Worm (Caenorhabditis elegans) whole organism, L4 larva: ENCODE measurements around the gene str-139.

Source experiments
- F10B5.3 ChIP-seq: sonication (generic microtip); optimal IDR thresholded peaks from 2 replicates; lab custom pipeline; 2016; ENCODE audit warnings: mild to moderate bottlenecking, missing genetic modification characterization, missing compliant biosample characterization
- F26F4.8 ChIP-seq: fragments of 200-800 bp; sonication (Bioruptor generic); conservative IDR thresholded peaks from 2 replicates; pipeline ENCODE4 v1.3.6; 2022; ENCODE audit warnings: missing genetic modification characterization, missing compliant biosample characterization
- T20F7.1 ChIP-seq: fragments of 200-800 bp; sonication (Bioruptor generic); optimal IDR thresholded peaks from 2 replicates; lab custom pipeline; 2018; ENCODE audit warnings: mild to moderate bottlenecking, missing genetic modification characterization, missing compliant biosample characterization
- T26A8.4 ChIP-seq: fragments of 200-800 bp; sonication (Bioruptor generic); IDR thresholded peaks from 2 replicates; pipeline ENCODE4 v1.3.6; 2022; ENCODE audit warnings: missing genetic modification characterization, missing compliant biosample characterization
- Y5F2A.4 ChIP-seq: fragments of 200-800 bp; sonication (Bioruptor generic); optimal IDR thresholded peaks from 2 replicates; lab custom pipeline; 2018; ENCODE audit warnings: mild to moderate bottlenecking, missing genetic modification characterization, missing compliant biosample characterization
- ama-1 ChIP-seq: fragments of 150-350 bp; optimal IDR thresholded peaks from 2 replicates; lab custom pipeline; 2014; ENCODE audit warnings: inconsistent platforms, mixed read lengths
- ceh-62 ChIP-seq: sonication (generic microtip); optimal IDR thresholded peaks from 2 replicates; lab custom pipeline; 2017; ENCODE audit warnings: missing biosample characterization, missing genetic modification characterization
- ces-1 ChIP-seq: fragments of 150-350 bp; sonication (generic microtip); optimal IDR thresholded peaks from 4 replicates; lab custom pipeline; 2014; ENCODE audit warnings: missing biosample characterization, missing genetic modification reagents, missing genetic modification characterization
- daf-8 ChIP-seq: fragments of 200-800 bp; sonication (Bioruptor generic); IDR thresholded peaks from 2 replicates; pipeline ENCODE4 v1.3.6; 2022; ENCODE audit warnings: missing genetic modification characterization, missing compliant biosample characterization
- fos-1 ChIP-seq: fragments of 150-350 bp; optimal IDR thresholded peaks from 2 replicates; lab custom pipeline; 2014; ENCODE audit warnings: missing biosample characterization, missing genetic modification characterization
- hlh-30 ChIP-seq: sonication (generic microtip); optimal IDR thresholded peaks from 2 replicates; lab custom pipeline; 2017; ENCODE audit warnings: antibody characterized with exemption, mild to moderate bottlenecking, missing genetic modification characterization, missing compliant biosample characterization; ENCODE audit not compliant: insufficient read depth
- lin-1 ChIP-seq: fragments of 200-800 bp; sonication (Bioruptor generic); IDR thresholded peaks from 2 replicates; pipeline ENCODE4 v1.3.6; 2022; ENCODE audit warnings: missing genetic modification reagents, missing genetic modification characterization, missing compliant biosample characterization
- lin-15B ChIP-seq: fragments of 150-350 bp; sonication (generic microtip); optimal IDR thresholded peaks from 3 replicates; lab custom pipeline; 2014; ENCODE audit warnings: missing biosample characterization, missing genetic modification characterization
- madf-9 ChIP-seq: fragments of 200-800 bp; sonication (Bioruptor generic); conservative IDR thresholded peaks from 2 replicates; pipeline ENCODE4 v1.3.6; 2022; ENCODE audit warnings: missing genetic modification reagents, missing genetic modification characterization, missing compliant biosample characterization
- mdl-1 ChIP-seq, 2 experiments: fragments of 150-350 bp in 1 of 2; sonication (generic microtip) in 1 of 2; optimal IDR thresholded peaks; 2 replicates each; lab custom pipeline; 2014 to 2017; ENCODE audit warnings: missing biosample characterization in 2 of 2, missing genetic modification characterization in 2 of 2
- mxl-3 ChIP-seq: fragments of 200-800 bp; sonication (Bioruptor generic); optimal IDR thresholded peaks from 2 replicates; lab custom pipeline; 2018; ENCODE audit warnings: mild to moderate bottlenecking, missing genetic modification characterization, missing compliant biosample characterization
- nhr-11 ChIP-seq: fragments of 150-350 bp; optimal IDR thresholded peaks from 2 replicates; lab custom pipeline; 2014; ENCODE audit warnings: missing biosample characterization, missing genetic modification characterization
- nhr-25 ChIP-seq: sonication (generic microtip); optimal IDR thresholded peaks from 2 replicates; lab custom pipeline; 2017; ENCODE audit warnings: missing genetic modification characterization, mild to moderate bottlenecking, missing compliant biosample characterization, antibody characterized with exemption, moderate library complexity, borderline replicate concordance; ENCODE audit not compliant: insufficient read depth
- nhr-28 ChIP-seq: fragments of 150-350 bp; optimal IDR thresholded peaks from 2 replicates; lab custom pipeline; 2014; ENCODE audit warnings: missing biosample characterization, missing genetic modification characterization
- nhr-42 ChIP-seq: fragments of 200-800 bp; sonication (Bioruptor generic); IDR thresholded peaks from 2 replicates; pipeline ENCODE4 v1.3.6; 2022; ENCODE audit warnings: missing genetic modification characterization, missing compliant biosample characterization
- nhr-48 ChIP-seq: sonication (generic microtip); optimal IDR thresholded peaks from 2 replicates; lab custom pipeline; 2016; ENCODE audit warnings: mild to moderate bottlenecking, missing genetic modification characterization, missing compliant biosample characterization
- pha-4 ChIP-seq, 2 experiments: fragments of 150-350 bp in 1 of 2; fragments of 200-800 bp in 1 of 2; sonication (Bioruptor generic) in 1 of 2; IDR thresholded peaks in 1 of 2; optimal IDR thresholded peaks in 1 of 2; 2 replicates each; pipeline versions ENCODE4 v1.3.6 to Lab custom; 2014 to 2022; ENCODE audit warnings: missing genetic modification characterization in 2 of 2, missing genetic modification reagents in 2 of 2, missing biosample characterization in 1 of 2, missing compliant biosample characterization in 1 of 2
- php-3 ChIP-seq: fragments of 200-800 bp; sonication (Bioruptor generic); IDR thresholded peaks from 2 replicates; pipeline ENCODE4 v1.3.6; 2022; ENCODE audit warnings: missing genetic modification reagents, missing genetic modification characterization, missing compliant biosample characterization
- pqm-1 ChIP-seq: sonication (generic microtip); optimal IDR thresholded peaks from 2 replicates; lab custom pipeline; 2017; ENCODE audit warnings: missing biosample characterization, missing genetic modification characterization
- saeg-2 ChIP-seq: fragments of 200-800 bp; sonication (Bioruptor generic); IDR thresholded peaks from 2 replicates; pipeline ENCODE4 v1.3.6; 2022; ENCODE audit warnings: missing genetic modification reagents, missing genetic modification characterization, missing compliant biosample characterization
- spr-1 ChIP-seq: sonication (generic microtip); optimal IDR thresholded peaks from 2 replicates; lab custom pipeline; 2016; ENCODE audit warnings: mild to moderate bottlenecking, missing genetic modification characterization, missing compliant biosample characterization
- spr-3 ChIP-seq: fragments of 200-800 bp; sonication (Bioruptor generic); optimal IDR thresholded peaks from 2 replicates; lab custom pipeline; 2018; ENCODE audit warnings: mild to moderate bottlenecking, missing genetic modification characterization, missing compliant biosample characterization
- unc-62 ChIP-seq, 3 experiments: fragments of 150-350 bp in 1 of 3; sonication (generic microtip); optimal IDR thresholded peaks in 2 of 3; peaks in 1 of 3; 1 replicate in 1 of 3; 2 replicates in 2 of 3; lab custom pipeline; 2014 to 2017; ENCODE audit warnings: missing biosample characterization in 3 of 3, missing genetic modification characterization in 3 of 3, missing genetic modification reagents in 3 of 3, missing genotype in 1 of 3
- zfp-3 ChIP-seq: fragments of 200-800 bp; sonication (Bioruptor generic); conservative IDR thresholded peaks from 2 replicates; pipeline ENCODE4 v1.3.6; 2022; ENCODE audit warnings: missing genetic modification reagents, missing genetic modification characterization, missing compliant biosample characterization
- zip-2 ChIP-seq: fragments of 150-350 bp; optimal IDR thresholded peaks from 2 replicates; lab custom pipeline; 2014; ENCODE audit warnings: missing biosample characterization, missing genetic modification characterization
- ztf-7 ChIP-seq: fragments of 150-350 bp; optimal IDR thresholded peaks from 2 replicates; lab custom pipeline; 2014; ENCODE audit warnings: missing biosample characterization, missing genetic modification characterization

The str-139 gene

ce11 chrV:8079813-8080212, 17.8 kb upstream of the str-139 start:
- TF ChIP-seq mxl-3 (GFP tag; lab: Kevin White, UChicago) (no peak), mdl-1 (tag; optimal IDR thresholded peaks at IDR 0.05; lab: Kevin White, UChicago) (peak in 1 of 2 experiments; percentile 32), nhr-48 (tag; lab: Kevin White, UChicago) (peak; percentile 18), nhr-28 (peak; percentile 27), php-3 (GFP tag; lab: Robert Waterston, UW) (no peak), pqm-1 (tag; lab: Kevin White, UChicago) (no peak)
- TF ChIP-seq, all 104 proteins: peak for 3

ce11 chrV:8075712-8076111, 13.7 kb upstream of the str-139 start, which contains the start of gene catp-3:
Gene catp-3, plus strand, starts transcription at chrV:8076012.
- TF ChIP-seq saeg-2 (GFP tag; lab: Robert Waterston, UW) (no peak), ceh-62 (tag; lab: Kevin White, UChicago) (no peak), fos-1 (tag; lab: Kevin White, UChicago) (no peak), F10B5.3 (tag; lab: Kevin White, UChicago) (no peak), Y5F2A.4 (GFP tag; lab: Kevin White, UChicago) (no peak), hlh-30 (tag; lab: Kevin White, UChicago) (no peak), mxl-3 (GFP tag; lab: Kevin White, UChicago) (no peak), spr-3 (GFP tag; lab: Kevin White, UChicago) (no peak), daf-8 (GFP tag; lab: Robert Waterston, UW) (no peak), lin-15B (tag; lab: Kevin White, UChicago) (no peak), nhr-42 (GFP tag; lab: Robert Waterston, UW) (no peak), T26A8.4 (GFP tag; lab: Robert Waterston, UW) (no peak), F26F4.8 (GFP tag; lab: Robert Waterston, UW) (no peak), nhr-25 (tag; lab: Kevin White, UChicago) (no peak), spr-1 (no peak), lin-1 (GFP tag; lab: Robert Waterston, UW) (no peak)

DNA sequence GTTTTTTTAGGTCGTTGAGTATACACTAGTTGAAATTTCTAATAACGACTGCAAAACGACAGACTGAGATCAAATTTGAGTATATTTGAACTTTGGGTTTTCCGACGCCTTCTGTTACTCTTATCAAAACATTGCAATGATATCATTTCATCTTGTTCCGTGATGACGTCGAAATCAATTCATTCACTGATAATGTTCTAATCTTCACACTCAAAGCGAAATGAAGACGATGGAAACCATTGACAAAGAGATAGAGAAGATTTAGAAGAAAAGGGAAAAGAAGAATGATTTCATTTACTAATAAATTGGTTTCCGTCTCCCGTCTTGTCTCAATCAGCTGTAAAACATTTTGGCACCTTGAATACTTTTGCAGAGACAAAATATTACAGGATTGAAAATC, 11.2 kb upstream of the str-139 start:
- TF ChIP-seq unc-62 (GFP tag; optimal IDR thresholded peaks at IDR 0.05 in 1 of 2; lab: Kevin White, UChicago) (peak in 1 of 2 experiments; percentile 80), unc-62 (tag; optimal IDR thresholded peaks at IDR 0.05; lab: Kevin White, UChicago) (no peak), nhr-28 (peak; percentile 52), ces-1 (GFP tag; lab: Kevin White, UChicago) (no peak), mdl-1 (tag; optimal IDR thresholded peaks at IDR 0.05; lab: Kevin White, UChicago) (peak in 1 of 2 experiments; percentile 24)

- no peak for TF ChIP-seq lin-1 (GFP tag; lab: Robert Waterston, UW)
Observed at ce11 chrV:8072047-8072446, 10.1 kb upstream of the str-139 start, which contains the start of gene str-144. Gene str-144, minus strand, starts transcription at chrV:8072147.

- no peak for TF ChIP-seq zfp-3
- TF ChIP-seq unc-62 (GFP tag; optimal IDR thresholded peaks at IDR 0.05 in 1 of 2; lab: Kevin White, UChicago) = peak in 1 of 2 experiments; percentile 17
- TF ChIP-seq unc-62 (tag; optimal IDR thresholded peaks at IDR 0.05; lab: Kevin White, UChicago) = no peak
- no peak for TF ChIP-seq pha-4 (GFP tag; IDR thresholded peaks at IDR 0.05; lab: Robert Waterston, UW)
- no peak for TF ChIP-seq pha-4 (tag; optimal IDR thresholded peaks at IDR 0.05; lab: Kevin White, UChicago)
- TF ChIP-seq T20F7.1 (GFP tag; lab: Kevin White, UChicago) = no peak
Observed at ce11 chrV:8069637-8070036, 7.7 kb upstream of the str-139 start, which contains the start of gene str-143. Gene str-143, minus strand, starts transcription at chrV:8069737.

DNA sequence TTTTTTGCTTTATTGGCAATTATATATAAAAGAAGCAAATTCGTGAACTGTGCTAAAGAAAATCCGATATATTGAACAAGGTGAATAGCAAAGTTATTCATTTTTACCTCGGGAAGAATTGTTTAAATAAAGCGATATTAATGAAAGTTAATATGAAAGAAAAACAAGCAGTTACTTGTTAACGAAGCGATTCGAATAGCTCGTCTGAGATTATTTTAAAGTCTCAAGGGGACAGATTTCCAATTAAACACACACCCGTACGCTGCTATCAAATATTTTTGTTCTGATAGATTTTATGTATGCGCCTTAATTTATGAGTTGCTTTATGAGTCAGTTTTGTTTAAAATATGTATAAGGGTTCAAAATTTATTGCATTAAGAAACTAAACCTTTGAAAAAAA, 5.8 kb upstream of the str-139 start, which contains the start of gene str-140:
str-140 (minus strand) TSS at position 101 of the 400 bp plus-strand sequence.
- TF ChIP-seq ama-1 = no peak
- TF ChIP-seq madf-9 = no peak
- no peak for TF ChIP-seq hlh-30 (tag; lab: Kevin White, UChicago)
- TF ChIP-seq spr-1 = no peak
- TF ChIP-seq nhr-42 (GFP tag; lab: Robert Waterston, UW) = no peak
- no peak for TF ChIP-seq spr-3 (GFP tag; lab: Kevin White, UChicago)
- no peak for TF ChIP-seq zip-2 (tag; lab: Kevin White, UChicago)
- TF ChIP-seq ztf-7 = no peak
- no peak for TF ChIP-seq nhr-11
